Worm (Caenorhabditis elegans): ENCODE measurements around the gene pbo-5.

DNA sequence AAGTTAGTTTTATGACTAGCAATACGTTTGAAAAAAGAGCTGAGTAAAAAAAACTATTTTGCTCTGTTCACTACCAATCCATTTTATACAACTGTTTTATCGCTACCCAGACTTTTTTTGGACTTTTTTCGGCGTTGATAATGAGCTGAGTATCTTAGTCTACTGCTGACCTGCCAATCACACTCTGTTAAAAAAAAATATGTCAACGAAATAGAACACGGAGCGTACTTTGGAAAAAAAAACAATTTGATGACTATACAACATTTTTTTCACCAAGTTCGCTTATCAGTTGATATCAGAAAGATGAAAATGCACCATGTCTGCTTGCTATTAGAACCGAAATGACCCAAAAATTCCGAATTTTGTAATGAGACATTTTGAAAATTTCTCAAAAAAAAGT, 5.5 kb upstream of the pbo-5 start:
- no peak for TF ChIP-seq lin-11 (tag; optimal IDR thresholded peaks at IDR 0.05)
- no peak for TF ChIP-seq unc-55 (GFP tag; optimal IDR thresholded peaks at IDR 0.05)
- TF ChIP-seq C38D4.7 (GFP tag; optimal IDR thresholded peaks at IDR 0.05), result no peak
- TF ChIP-seq ceh-45 (GFP tag; IDR thresholded peaks at IDR 0.05), result no peak
- no peak for TF ChIP-seq hlh-13 (GFP tag; optimal IDR thresholded peaks at IDR 0.05)
- no peak for TF ChIP-seq nhr-11 (tag; optimal IDR thresholded peaks at IDR 0.05)
- TF ChIP-seq Y22D7AL.16 (tag; optimal IDR thresholded peaks at IDR 0.05), result no peak
